Fruit fly (Drosophila melanogaster): ENCODE data around the gene CG1677.

Gene CG1677

DNA sequence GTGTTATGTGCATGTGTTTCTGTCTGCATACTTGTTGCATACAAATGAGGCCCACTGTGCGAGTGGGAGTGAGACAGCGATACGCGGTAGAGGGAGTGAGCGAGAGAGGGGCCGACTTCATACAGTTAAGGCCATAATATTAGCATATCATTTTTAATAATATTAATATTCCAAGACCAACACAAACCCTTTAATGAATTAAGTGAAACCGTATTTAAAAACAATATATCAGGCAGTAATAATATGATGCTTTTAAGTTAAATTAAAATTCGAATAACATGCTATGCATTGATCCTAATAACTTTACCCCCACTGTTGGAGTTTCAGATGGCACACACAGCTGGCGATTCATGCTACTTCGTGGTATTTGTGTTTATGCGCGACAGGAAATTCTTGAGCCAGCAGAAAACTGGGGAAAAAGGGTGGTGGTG lies 80.8 kb downstream of the CG1677 start (continued):
- no peak for TF ChIP-seq CG2129 (GFP tag; IDR thresholded peaks at IDR 0.05; ENCODE audit: partially characterized antibody)
- TF ChIP-seq lbe (GFP tag; optimal IDR thresholded peaks at IDR 0.05) = peak; percentile 91
- TF ChIP-seq dan (GFP tag; IDR thresholded peaks at IDR 0.05) = peak; percentile 85; the same call in 1 of the 2 replicates
- peak; percentile 82 for TF ChIP-seq cg (GFP tag; optimal IDR thresholded peaks at IDR 0.05)
- peak; percentile 98 for TF ChIP-seq ci (GFP tag; IDR thresholded peaks at IDR 0.05)
- peak; percentile 65 for TF ChIP-seq CG16779 (GFP tag; IDR thresholded peaks at IDR 0.05)
- no peak for TF ChIP-seq CG7963 (GFP tag; IDR thresholded peaks at IDR 0.05; ENCODE audit: partially characterized antibody)
- peak; percentile 92 for TF ChIP-seq scrt (GFP tag; optimal IDR thresholded peaks at IDR 0.05)
- peak; percentile 70 for TF ChIP-seq Atf-2 (GFP tag; optimal IDR thresholded peaks at IDR 0.05)
- peak; percentile 14 to 98 for TF ChIP-seq eve (GFP tag; optimal IDR thresholded peaks at IDR 0.05)
- peak; percentile 98 for TF ChIP-seq CG15269 (tag; optimal IDR thresholded peaks at IDR 0.05)
- TF ChIP-seq Dfd (GFP tag; optimal IDR thresholded peaks at IDR 0.05) = no peak
- TF ChIP-seq CG31388 (GFP tag; optimal IDR thresholded peaks at IDR 0.05) = peak; percentile 83
- TF ChIP-seq CG8359 (GFP tag; optimal IDR thresholded peaks at IDR 0.05; ENCODE audit: borderline replicate concordance) = peak; percentile 93
- TF ChIP-seq CG16863 (GFP tag; optimal IDR thresholded peaks at IDR 0.05) = peak; percentile 79
- peak; percentile 80 for TF ChIP-seq tx (GFP tag; optimal IDR thresholded peaks at IDR 0.05)
- peak; percentile 95 for TF ChIP-seq CG12299 (tag; optimal IDR thresholded peaks at IDR 0.05)
- TF ChIP-seq CG3281 (GFP tag; optimal IDR thresholded peaks at IDR 0.05) = peak; percentile 93
- TF ChIP-seq Nf-YC (tag; optimal IDR thresholded peaks at IDR 0.05) = peak; percentile 85
- TF ChIP-seq CG42726 (GFP tag; IDR thresholded peaks at IDR 0.05; ENCODE audit: partially characterized antibody) = no peak
- peak; percentile 83; the same call in 2 of the 3 replicates for TF ChIP-seq jigr1 (GFP tag; IDR thresholded peaks at IDR 0.05)
- TF ChIP-seq CG6654 (GFP tag; optimal IDR thresholded peaks at IDR 0.05) = peak; percentile 77
- peak; percentile 94 for TF ChIP-seq CG1603 (tag; optimal IDR thresholded peaks at IDR 0.05)
- peak; percentile 97 for TF ChIP-seq zen (tag; optimal IDR thresholded peaks at IDR 0.05)
- TF ChIP-seq CG8765 (GFP tag; IDR thresholded peaks at IDR 0.05) = peak; percentile 94
- no peak for TF ChIP-seq Opbp (GFP tag; IDR thresholded peaks at IDR 0.05; ENCODE audit: partially characterized antibody)
- 0 out of 2 replicates have a peak, but pooled peaks have one; percentile 24 for TF ChIP-seq Poxn (GFP tag; IDR thresholded peaks at IDR 0.05)
- TF ChIP-seq Dref (GFP tag; IDR thresholded peaks at IDR 0.05) = peak; percentile 31
- TF ChIP-seq CG17328 (GFP tag; IDR thresholded peaks at IDR 0.05) = peak; percentile 97
- peak; percentile 93 for TF ChIP-seq CG10654 (GFP tag; optimal IDR thresholded peaks at IDR 0.05)
- TF ChIP-seq cato (GFP tag; optimal IDR thresholded peaks at IDR 0.05; ENCODE audit: borderline replicate concordance) = peak; percentile 88
- TF ChIP-seq Doc3 (GFP tag; IDR thresholded peaks at IDR 0.05; ENCODE audit: partially characterized antibody) = no peak
- peak; percentile 92 for TF ChIP-seq CG11723 (GFP tag; optimal IDR thresholded peaks at IDR 0.05)
- TF ChIP-seq CG31365 (tag; optimal IDR thresholded peaks at IDR 0.05) = peak; percentile 85
- peak; percentile 80 for TF ChIP-seq Bteb2 (GFP tag; optimal IDR thresholded peaks at IDR 0.05)
- peak in 1 of 2 experiments; percentile 70 for TF ChIP-seq tll (GFP tag; optimal IDR thresholded peaks at IDR 0.05)
- TF ChIP-seq CG5245 (GFP tag; optimal IDR thresholded peaks at IDR 0.05) = peak; percentile 93
- no peak for TF ChIP-seq cad (GFP tag; optimal IDR thresholded peaks at IDR 0.05)
- peak; percentile 68 for TF ChIP-seq CG1792 (GFP tag; optimal IDR thresholded peaks at IDR 0.05)
- TF ChIP-seq E2f1 (GFP tag; IDR thresholded peaks at IDR 0.05) = peak; percentile 94
- TF ChIP-seq CG6854 (GFP tag; optimal IDR thresholded peaks at IDR 0.05) = peak; percentile 92
- peak; percentile 83 for TF ChIP-seq CG17612 (GFP tag; IDR thresholded peaks at IDR 0.05)
- peak; percentile 92 for TF ChIP-seq Mrtf (GFP tag; IDR thresholded peaks at IDR 0.05)
- TF ChIP-seq peb (GFP tag; IDR thresholded peaks at IDR 0.05) = peak; percentile 87
- TF ChIP-seq CG17385 (GFP tag; optimal IDR thresholded peaks at IDR 0.05) = peak; percentile 94
- peak; percentile 92 for TF ChIP-seq CG14014 (GFP tag; IDR thresholded peaks at IDR 0.05)
- peak; percentile 98 for TF ChIP-seq CG12391 (tag; optimal IDR thresholded peaks at IDR 0.05)
- TF ChIP-seq Lpt (GFP tag; optimal IDR thresholded peaks at IDR 0.05) = no peak
- TF ChIP-seq CG15696 (tag; optimal IDR thresholded peaks at IDR 0.05) = peak; percentile 97
- TF ChIP-seq Oli (tag; optimal IDR thresholded peaks at IDR 0.05) = peak; percentile 98

Measured in whole organism, embryonic.